Worm (Caenorhabditis elegans) whole organism, L1 larva: ENCODE measurements around the gene fbxa-42.
"Not testable (repeated sequence)": the region's sequence is repeated elsewhere in the genome, so short reads cannot be mapped to it uniquely, and the experiment has no call there.

Experiments used
- Y116A8C.19 ChIP-seq: sonication (generic microtip); optimal IDR thresholded peaks from 2 replicates; lab custom pipeline; 2016; ENCODE audit warnings: missing compliant biosample characterization, missing genetic modification characterization, borderline replicate concordance
- blmp-1 ChIP-seq: fragments of 150-350 bp; optimal IDR thresholded peaks from 2 replicates; lab custom pipeline; 2014; ENCODE audit warnings: missing biosample characterization, missing genetic modification characterization
- ceh-82 ChIP-seq, 3 experiments: fragments of 150-350 bp in 1 of 3; sonication (generic microtip) in 2 of 3; optimal IDR thresholded peaks; 2 replicates each; lab custom pipeline; 2014 to 2017; ENCODE audit warnings: missing biosample characterization in 3 of 3, missing genetic modification characterization in 3 of 3
- ceh-88 ChIP-seq: fragments of 200-800 bp; sonication (Bioruptor generic); IDR thresholded peaks from 2 replicates; pipeline ENCODE4 v1.3.6; 2022; ENCODE audit warnings: missing genetic modification characterization, missing compliant biosample characterization
- dpl-1 ChIP-seq, 3 experiments: fragments of 150-350 bp in 2 of 3; sonication (generic microtip) in 1 of 3; optimal IDR thresholded peaks; 2 replicates each; lab custom pipeline; 2014 to 2017; ENCODE audit warnings: missing biosample characterization in 3 of 3, missing genetic modification characterization in 3 of 3, missing genetic modification reagents in 3 of 3
- dsc-1 ChIP-seq: sonication (generic microtip); optimal IDR thresholded peaks from 2 replicates; lab custom pipeline; 2016; ENCODE audit warnings: mild to moderate bottlenecking, missing genetic modification characterization, missing compliant biosample characterization
- efl-1 ChIP-seq, 4 experiments: fragments of 150-350 bp; optimal IDR thresholded peaks in 3 of 4; peaks in 1 of 4; 1 replicate in 1 of 4; 2 replicates in 3 of 4; lab custom pipeline; 2014; ENCODE audit warnings: missing biosample characterization in 2 of 4, missing genetic modification characterization in 2 of 4, missing genetic modification reagents in 2 of 4
- fkh-8 ChIP-seq: sonication (generic microtip); optimal IDR thresholded peaks from 2 replicates; lab custom pipeline; 2016; ENCODE audit warnings: mild to moderate bottlenecking, missing genetic modification characterization, missing compliant biosample characterization
- hpl-2 ChIP-seq: fragments of 150-350 bp; optimal IDR thresholded peaks from 2 replicates; lab custom pipeline; 2014; ENCODE audit warnings: missing biosample characterization, missing genetic modification reagents, missing genetic modification characterization
- isw-1 ChIP-seq: fragments of 200-800 bp; sonication (Bioruptor generic); IDR thresholded peaks from 2 replicates; pipeline ENCODE4 v1.3.6; 2022; ENCODE audit warnings: missing genetic modification characterization, missing compliant biosample characterization
- lin-35 ChIP-seq, 2 experiments: fragments of 150-350 bp; optimal IDR thresholded peaks; 2 replicates each; lab custom pipeline; 2014; ENCODE audit warnings: missing biosample characterization in 2 of 2, missing genetic modification characterization in 2 of 2, missing genetic modification reagents in 2 of 2
- lsy-2 ChIP-seq, 2 experiments: fragments of 150-350 bp; optimal IDR thresholded peaks; 2 replicates each; lab custom pipeline; 2014; ENCODE audit warnings: missing biosample characterization in 2 of 2, missing genetic modification characterization in 2 of 2
- nhr-19 ChIP-seq: fragments of 200-800 bp; sonication (Bioruptor generic); conservative IDR thresholded peaks from 2 replicates; pipeline ENCODE4 v1.3.6; 2022; ENCODE audit warnings: missing genetic modification characterization, missing compliant biosample characterization
- nhr-20 ChIP-seq: sonication (generic microtip); optimal IDR thresholded peaks from 2 replicates; lab custom pipeline; 2016; ENCODE audit warnings: mild to moderate bottlenecking, missing genetic modification characterization, missing compliant biosample characterization
- nhr-237 ChIP-seq: fragments of 150-350 bp; optimal IDR thresholded peaks from 2 replicates; lab custom pipeline; 2014; ENCODE audit warnings: missing biosample characterization, missing genetic modification characterization
- nhr-28 ChIP-seq: fragments of 150-350 bp; optimal IDR thresholded peaks from 2 replicates; lab custom pipeline; 2014; ENCODE audit warnings: missing biosample characterization, missing genetic modification characterization
- nhr-47 ChIP-seq: sonication (generic microtip); optimal IDR thresholded peaks from 2 replicates; lab custom pipeline; 2016; ENCODE audit warnings: mild to moderate bottlenecking, missing genetic modification characterization, moderate library complexity, missing compliant biosample characterization
- nhr-77 ChIP-seq: fragments of 150-350 bp; optimal IDR thresholded peaks from 2 replicates; lab custom pipeline; 2014; ENCODE audit warnings: missing biosample characterization, missing genetic modification characterization
- nhr-90 ChIP-seq: sonication (generic microtip); optimal IDR thresholded peaks from 2 replicates; lab custom pipeline; 2016; ENCODE audit warnings: mild to moderate bottlenecking, missing genetic modification characterization, missing compliant biosample characterization; ENCODE audit not compliant: poor library complexity
- pag-3 ChIP-seq: sonication (generic microtip); optimal IDR thresholded peaks from 2 replicates; lab custom pipeline; 2017; ENCODE audit warnings: missing genetic modification characterization, mild to moderate bottlenecking, missing compliant biosample characterization, antibody characterized with exemption, borderline replicate concordance; ENCODE audit not compliant: insufficient read depth
- pax-3 ChIP-seq: fragments of 200-800 bp; sonication (Bioruptor generic); optimal IDR thresholded peaks from 2 replicates; lab custom pipeline; 2018; ENCODE audit warnings: mild to moderate bottlenecking, missing genetic modification characterization, moderate library complexity, missing compliant biosample characterization
- pqm-1 ChIP-seq: sonication (generic microtip); optimal IDR thresholded peaks from 3 replicates; lab custom pipeline; 2017; ENCODE audit warnings: missing biosample characterization, missing genetic modification characterization
- rnt-1 ChIP-seq: sonication (generic microtip); optimal IDR thresholded peaks from 2 replicates; lab custom pipeline; 2016; ENCODE audit warnings: mild to moderate bottlenecking, missing genetic modification characterization, moderate library complexity, missing compliant biosample characterization
- snu-23 ChIP-seq: sonication (generic microtip); optimal IDR thresholded peaks from 2 replicates; lab custom pipeline; 2016; ENCODE audit warnings: missing genetic modification characterization, missing compliant biosample characterization
- sptf-1 ChIP-seq: fragments of 150-350 bp; optimal IDR thresholded peaks from 2 replicates; lab custom pipeline; 2014; ENCODE audit warnings: missing biosample characterization, missing genetic modification characterization
- sup-37 ChIP-seq: fragments of 200-800 bp; sonication (Bioruptor generic); optimal IDR thresholded peaks from 2 replicates; lab custom pipeline; 2018; ENCODE audit warnings: mild to moderate bottlenecking, missing genetic modification characterization, missing compliant biosample characterization
- swsn-7 ChIP-seq: sonication (generic microtip); optimal IDR thresholded peaks from 2 replicates; lab custom pipeline; 2016; ENCODE audit warnings: missing genetic modification characterization, missing compliant biosample characterization
- tbx-2 ChIP-seq: sonication (generic microtip); optimal IDR thresholded peaks from 2 replicates; lab custom pipeline; 2016; ENCODE audit warnings: missing genetic modification characterization, missing compliant biosample characterization
- xbp-1 ChIP-seq: sonication (generic microtip); optimal IDR thresholded peaks from 2 replicates; lab custom pipeline; 2016; ENCODE audit warnings: missing genetic modification characterization, missing compliant biosample characterization
- zag-1 ChIP-seq: fragments of 150-350 bp; optimal IDR thresholded peaks from 2 replicates; lab custom pipeline; 2014; ENCODE audit warnings: missing biosample characterization, missing genetic modification characterization
- zip-4 ChIP-seq: fragments of 200-800 bp; sonication (Bioruptor generic); optimal IDR thresholded peaks from 2 replicates; lab custom pipeline; 2018; ENCODE audit warnings: mild to moderate bottlenecking, missing genetic modification characterization, moderate library complexity, missing compliant biosample characterization

fbxa-42 gene

ce11 chrIII:2261353-2261752 lies at the start of gene fbxa-42:
Gene fbxa-42, minus strand, starts transcription at chrIII:2261453.
- not testable (repeated sequence) for TF ChIP-seq hpl-2 (GFP tag; lab: Kevin White, UChicago); rnt-1 (tag; lab: Kevin White, UChicago); zip-4 (GFP tag; lab: Kevin White, UChicago)
- TF ChIP-seq, all 84 proteins: peak for 0; not testable (repeated sequence) for 84

- TF ChIP-seq sptf-1 (no peak), isw-1 (GFP tag; lab: Robert Waterston, UW) (no peak), Y116A8C.19 (no peak), nhr-77 (tag; lab: Kevin White, UChicago) (no peak)
- TF ChIP-seq, all 84 proteins: peak for 0
These were observed 49.7 kb upstream of the fbxa-42 start for ce11 chrIII:2310996-2311395.

- TF ChIP-seq nhr-90 (tag; lab: Kevin White, UChicago) = no peak
- no peak for TF ChIP-seq isw-1 (GFP tag; lab: Robert Waterston, UW)
- TF ChIP-seq pax-3 (tag; lab: Kevin White, UChicago) = no peak
- TF ChIP-seq ceh-88 (GFP tag; lab: Robert Waterston, UW) = no peak
- TF ChIP-seq nhr-28 (tag; lab: Kevin White, UChicago) = no peak
These were observed 46.8 kb upstream of the fbxa-42 start, which contains the start of the genes fbxa-1 and Y54F10BM.20 for ce11 chrIII:2308026-2308425. Gene fbxa-1, minus strand, starts transcription at chrIII:2308126. Gene Y54F10BM.20, plus strand, starts transcription at chrIII:2308256.

ce11 chrIII:2304867-2305266 lies 43.6 kb upstream of the fbxa-42 start, which contains the start of gene Y54F10BM.9:
Gene Y54F10BM.9, minus strand, starts transcription at chrIII:2304927.
- TF ChIP-seq nhr-47 (no peak), snu-23 (GFP tag; lab: Kevin White, UChicago) (peak; percentile 58), blmp-1 (tag; lab: Kevin White, UChicago) (peak; percentile 8), nhr-77 (tag; lab: Kevin White, UChicago) (no peak), rnt-1 (tag; lab: Kevin White, UChicago) (peak; percentile 53), swsn-7 (tag; lab: Kevin White, UChicago) (peak; percentile 24), dpl-1 (GFP tag; optimal IDR thresholded peaks at IDR 0.05; lab: Kevin White, UChicago) (peak; percentile 6 to 15 (median 10)), zag-1 (tag; lab: Kevin White, UChicago) (no peak), dsc-1 (tag; lab: Kevin White, UChicago) (peak; percentile 23), xbp-1 (no peak), nhr-20 (tag; lab: Kevin White, UChicago) (peak; percentile 12), nhr-19 (GFP tag; lab: Robert Waterston, UW) (no peak), sup-37 (GFP tag; lab: Kevin White, UChicago) (no peak), hpl-2 (GFP tag; lab: Kevin White, UChicago) (no peak), tbx-2 (tag; lab: Kevin White, UChicago) (peak; percentile 13), efl-1 (optimal IDR thresholded peaks at IDR 0.05; lab: Kevin White, UChicago) (peak; percentile 76 to 82), efl-1 (GFP tag; optimal IDR thresholded peaks at IDR 0.05 in 1 of 2; lab: Kevin White, UChicago) (peak; percentile 43 to 95), pag-3 (tag; lab: Kevin White, UChicago) (no peak), lsy-2 (tag; optimal IDR thresholded peaks at IDR 0.05; lab: Kevin White, UChicago) (peak; percentile 36 to 52), ceh-82 (tag; optimal IDR thresholded peaks at IDR 0.05; lab: Kevin White, UChicago) (peak in 2 of 3 experiments; percentile 29 to 46), lin-35 (GFP tag; optimal IDR thresholded peaks at IDR 0.05; lab: Kevin White, UChicago) (peak; percentile 20 to 55), fkh-8 (tag; lab: Kevin White, UChicago) (peak; percentile 1), pqm-1 (tag; lab: Kevin White, UChicago) (no peak)
- TF ChIP-seq, all 84 proteins: peak for 13

DNA sequence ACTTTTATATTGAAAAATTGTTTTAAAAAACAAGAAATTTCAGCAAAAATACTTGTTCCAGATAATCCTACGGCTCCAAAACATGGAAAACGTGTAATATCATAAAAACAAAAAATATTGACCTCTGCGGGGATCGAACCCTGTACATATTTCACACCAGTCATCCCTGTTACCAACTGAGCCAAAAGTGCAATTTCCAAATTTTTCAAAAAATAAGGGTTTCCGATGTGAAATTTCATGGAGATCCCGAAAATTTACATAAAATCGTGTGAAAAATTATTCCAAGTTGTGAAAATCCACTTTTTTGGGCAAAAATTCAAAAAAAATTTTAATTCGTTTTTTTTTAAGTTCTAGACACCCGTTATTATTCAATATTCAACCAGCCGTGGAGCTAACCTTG lies 42.9 kb upstream of the fbxa-42 start:
- TF ChIP-seq efl-1 (optimal IDR thresholded peaks at IDR 0.05; lab: Kevin White, UChicago) (no peak), efl-1 (GFP tag; optimal IDR thresholded peaks at IDR 0.05 in 1 of 2; lab: Kevin White, UChicago) (peak in 1 of 2 experiments; percentile 26), nhr-237 (tag; lab: Kevin White, UChicago) (no peak)
